Fruit fly (Drosophila melanogaster) whole organism, embryonic: ENCODE measurements around the gene neur.

Experiments used
- Adf1 ChIP-seq: fragments of 200-800 bp; sonication (Bioruptor generic); IDR thresholded peaks from 2 replicates; pipeline ENCODE4 v1.3.6; 2022; ENCODE audit warnings: missing biosample characterization, missing genetic modification characterization
- CG10267 ChIP-seq: fragments of 200-800 bp; sonication (Bioruptor generic); optimal IDR thresholded peaks from 2 replicates; lab custom pipeline; 2018; ENCODE audit warnings: missing biosample characterization, mild to moderate bottlenecking, missing genetic modification characterization, moderate library complexity
- CG10366 ChIP-seq: fragments of 200-800 bp; sonication (Bioruptor generic); IDR thresholded peaks from 2 replicates; pipeline ENCODE4 v1.3.6; 2022; ENCODE audit warnings: missing biosample characterization, missing genetic modification characterization
- CG10431 ChIP-seq: fragments of 200-800 bp; sonication (Bioruptor generic); optimal IDR thresholded peaks from 3 replicates; lab custom pipeline; 2018; ENCODE audit warnings: missing biosample characterization, mild to moderate bottlenecking, missing genetic modification characterization
- CG10543 ChIP-seq: fragments of 200-800 bp; sonication (Bioruptor generic); optimal IDR thresholded peaks from 3 replicates; lab custom pipeline; 2017; ENCODE audit warnings: missing biosample characterization, mild to moderate bottlenecking, missing genetic modification characterization, moderate library complexity
- CG11247 ChIP-seq: fragments of 200-800 bp; sonication (Bioruptor generic); IDR thresholded peaks from 2 replicates; pipeline ENCODE4 v1.3.6; 2022; ENCODE audit warnings: missing biosample characterization, missing genetic modification characterization
- CG11456 ChIP-seq: fragments of 200-800 bp; sonication (Bioruptor generic); IDR thresholded peaks from 3 replicates; pipeline ENCODE4 v1.3.6; 2022; ENCODE audit warnings: missing biosample characterization, missing genetic modification characterization
- CG12744 ChIP-seq: fragments of 200-800 bp; sonication (Bioruptor generic); optimal IDR thresholded peaks from 2 replicates; lab custom pipeline; 2016; ENCODE audit warnings: missing biosample characterization, missing genetic modification characterization
- CG13287 ChIP-seq: fragments of 200-800 bp; sonication (Bioruptor generic); IDR thresholded peaks from 2 replicates; pipeline ENCODE4 v1.3.6; 2022; ENCODE audit warnings: missing biosample characterization, missing genetic modification characterization; ENCODE audit not compliant: partially characterized antibody
- CG13424 ChIP-seq: fragments of 200-800 bp; sonication (Bioruptor generic); optimal IDR thresholded peaks from 2 replicates; lab custom pipeline; 2019; ENCODE audit warnings: missing biosample characterization, mild to moderate bottlenecking, missing genetic modification characterization, moderate library complexity
- CG1603 ChIP-seq: fragments of 200-800 bp; sonication (Bioruptor generic); optimal IDR thresholded peaks from 2 replicates; lab custom pipeline; 2019; ENCODE audit warnings: missing biosample characterization, mild to moderate bottlenecking, missing genetic modification characterization, moderate library complexity
- CG17361 ChIP-seq: fragments of 200-800 bp; sonication (Bioruptor generic); IDR thresholded peaks from 3 replicates; pipeline ENCODE4 v1.3.6; 2022; ENCODE audit warnings: missing biosample characterization, missing genetic modification characterization
- CG17612 ChIP-seq: fragments of 200-800 bp; sonication (Bioruptor generic); IDR thresholded peaks from 2 replicates; pipeline ENCODE4 v1.3.6; 2022; ENCODE audit warnings: missing biosample characterization, missing genetic modification characterization
- CG3065 ChIP-seq: fragments of 200-800 bp; sonication (Bioruptor generic); optimal IDR thresholded peaks from 2 replicates; lab custom pipeline; 2016; ENCODE audit warnings: missing biosample characterization, missing genetic modification characterization
- CG32767 ChIP-seq: fragments of 200-800 bp; sonication (Bioruptor generic); IDR thresholded peaks from 2 replicates; pipeline ENCODE4 v1.3.6; 2022; ENCODE audit warnings: missing biosample characterization, missing genetic modification characterization
- CG3726 ChIP-seq: fragments of 200-800 bp; sonication (Bioruptor generic); IDR thresholded peaks from 3 replicates; pipeline ENCODE4, ENCODE4 v1.3.6; 2022; ENCODE audit warnings: missing biosample characterization, missing genetic modification characterization
- CG4854 ChIP-seq: fragments of 200-800 bp; sonication (Bioruptor generic); optimal IDR thresholded peaks from 2 replicates; lab custom pipeline; 2016; ENCODE audit warnings: missing biosample characterization, missing genetic modification characterization, inconsistent platforms
- CG6791 ChIP-seq: fragments of 200-800 bp; sonication (Bioruptor generic); IDR thresholded peaks from 3 replicates; pipeline ENCODE4 v1.3.6; 2022; ENCODE audit warnings: missing biosample characterization, missing genetic modification characterization; ENCODE audit not compliant: partially characterized antibody
- CG7786 ChIP-seq: fragments of 200-800 bp; sonication (Bioruptor generic); optimal IDR thresholded peaks from 2 replicates; lab custom pipeline; 2016; ENCODE audit warnings: missing biosample characterization, missing genetic modification characterization
- CG9797 ChIP-seq: fragments of 200-800 bp; sonication (Bioruptor generic); optimal IDR thresholded peaks from 3 replicates; lab custom pipeline; 2018; ENCODE audit warnings: missing biosample characterization, mild to moderate bottlenecking, missing genetic modification characterization
- CHES-1-like ChIP-seq: fragments of 200-800 bp; sonication (Bioruptor generic); optimal IDR thresholded peaks from 2 replicates; lab custom pipeline; 2016; ENCODE audit warnings: missing biosample characterization, missing genetic modification characterization
- E2f2 ChIP-seq: fragments of 200-800 bp; sonication (Bioruptor generic); IDR thresholded peaks from 2 replicates; pipeline ENCODE4 v1.3.6; 2022; ENCODE audit warnings: missing biosample characterization, missing genetic modification characterization
- GATAe ChIP-seq: fragments of 200-800 bp; sonication (Bioruptor generic); conservative IDR thresholded peaks from 2 replicates; pipeline ENCODE4 v1.3.6; 2022; ENCODE audit warnings: missing biosample characterization, missing genetic modification characterization
- Gug ChIP-seq: fragments of 200-800 bp; sonication (Bioruptor generic); IDR thresholded peaks from 4 replicates; pipeline ENCODE4 v1.3.6; 2022; ENCODE audit warnings: missing biosample characterization, missing genetic modification characterization
- HLH54F ChIP-seq: fragments of 200-800 bp; sonication (Bioruptor generic); optimal IDR thresholded peaks from 3 replicates; lab custom pipeline; 2016; ENCODE audit warnings: missing biosample characterization, missing genetic modification characterization
- HmgZ ChIP-seq: fragments of 200-800 bp; sonication (Bioruptor generic); optimal IDR thresholded peaks from 2 replicates; lab custom pipeline; 2018; ENCODE audit warnings: missing biosample characterization, mild to moderate bottlenecking, missing genetic modification characterization
- Hr51 ChIP-seq, 2 experiments: fragments of 200-800 bp; sonication (Bioruptor generic); optimal IDR thresholded peaks; 2 replicates in 1 of 2; 3 replicates in 1 of 2; lab custom pipeline; 2016 to 2018; ENCODE audit warnings: missing biosample characterization in 2 of 2, missing genetic modification characterization in 2 of 2, mild to moderate bottlenecking in 1 of 2, moderate library complexity in 1 of 2
- Hr78 ChIP-seq, 2 experiments: fragments of 200-800 bp in 1 of 2; fragments of >200 bp in 1 of 2; sonication (Bioruptor generic) in 1 of 2; optimal IDR thresholded peaks; 2 replicates each; lab custom pipeline; 2017 to 2019; ENCODE audit warnings: missing biosample characterization in 2 of 2, missing genetic modification characterization in 2 of 2, mild to moderate bottlenecking in 1 of 2, moderate library complexity in 1 of 2
- Jarid2 ChIP-seq: fragments of 200-800 bp; sonication (Bioruptor generic); optimal IDR thresholded peaks from 3 replicates; lab custom pipeline; 2017; ENCODE audit warnings: mild to moderate bottlenecking, missing biosample characterization, missing genetic modification reagents, missing genetic modification characterization
- Sry-β ChIP-seq: fragments of 200-800 bp; sonication (Bioruptor generic); optimal IDR thresholded peaks from 2 replicates; lab custom pipeline; 2018; ENCODE audit warnings: missing biosample characterization, mild to moderate bottlenecking, missing genetic modification characterization, moderate library complexity
- TFAM ChIP-seq: fragments of 200-800 bp; sonication (Bioruptor generic); optimal IDR thresholded peaks from 2 replicates; lab custom pipeline; 2017; ENCODE audit warnings: missing biosample characterization, missing genetic modification characterization, inconsistent platforms
- ash1 ChIP-seq: fragments of 200-800 bp; sonication (Bioruptor generic); optimal IDR thresholded peaks from 2 replicates; lab custom pipeline; 2018; ENCODE audit warnings: missing biosample characterization, mild to moderate bottlenecking, missing genetic modification characterization
- btn ChIP-seq: fragments of 200-800 bp; sonication (Bioruptor generic); optimal IDR thresholded peaks from 2 replicates; lab custom pipeline; 2016; ENCODE audit warnings: missing biosample characterization, missing genetic modification characterization
- cato ChIP-seq: fragments of 200-800 bp; sonication (Bioruptor generic); optimal IDR thresholded peaks from 2 replicates; lab custom pipeline; 2016; ENCODE audit warnings: missing biosample characterization, missing genetic modification characterization, borderline replicate concordance
- chinmo ChIP-seq: fragments of 200-800 bp; sonication (Bioruptor generic); IDR thresholded peaks from 4 replicates; pipeline ENCODE4 v1.3.6; 2022; ENCODE audit warnings: missing biosample characterization, missing genetic modification characterization; ENCODE audit not compliant: partially characterized antibody
- dati ChIP-seq: fragments of 200-800 bp; sonication (Bioruptor generic); IDR thresholded peaks from 2 replicates; pipeline ENCODE4 v1.3.6; 2022; ENCODE audit warnings: missing biosample characterization, missing genetic modification characterization
- disco-r ChIP-seq: fragments of 200-800 bp; sonication (Bioruptor generic); optimal IDR thresholded peaks from 2 replicates; lab custom pipeline; 2016; ENCODE audit warnings: missing biosample characterization, missing genetic modification characterization
- eve ChIP-seq, 2 experiments: fragments of >200 bp; optimal IDR thresholded peaks; 2 replicates each; lab custom pipeline; 2017; ENCODE audit warnings: missing biosample characterization in 2 of 2, missing genetic modification characterization in 2 of 2
- fu2 ChIP-seq: fragments of 200-800 bp; sonication (Bioruptor generic); optimal IDR thresholded peaks from 2 replicates; lab custom pipeline; 2016; ENCODE audit warnings: missing biosample characterization, missing genetic modification characterization
- gsb-n ChIP-seq: fragments of 200-800 bp; sonication (Bioruptor generic); optimal IDR thresholded peaks from 3 replicates; lab custom pipeline; 2018; ENCODE audit warnings: missing biosample characterization, mild to moderate bottlenecking, missing genetic modification characterization
- hth ChIP-seq: fragments of >200 bp; optimal IDR thresholded peaks from 2 replicates; lab custom pipeline; 2017; ENCODE audit warnings: inconsistent platforms
- lov ChIP-seq, 2 experiments: fragments of 200-800 bp in 1 of 2; fragments of >200 bp in 1 of 2; sonication (Bioruptor generic) in 1 of 2; IDR thresholded peaks in 1 of 2; optimal IDR thresholded peaks in 1 of 2; 2 replicates in 1 of 2; 3 replicates in 1 of 2; pipeline versions ENCODE4 v1.3.6 to Lab custom; 2017 to 2022; ENCODE audit warnings: missing biosample characterization in 1 of 2, missing genetic modification characterization in 1 of 2
- pb ChIP-seq: fragments of 200-800 bp; sonication (Bioruptor generic); optimal IDR thresholded peaks from 3 replicates; lab custom pipeline; 2016; ENCODE audit warnings: missing biosample characterization, missing genetic modification characterization
- repo ChIP-seq: fragments of 200-800 bp; sonication (Bioruptor generic); optimal IDR thresholded peaks from 2 replicates; lab custom pipeline; 2016; ENCODE audit warnings: missing biosample characterization, missing genetic modification characterization
- sima ChIP-seq: fragments of 200-800 bp; sonication (Bioruptor generic); optimal IDR thresholded peaks from 2 replicates; lab custom pipeline; 2016; ENCODE audit warnings: missing biosample characterization, missing genetic modification characterization
- sisA ChIP-seq: fragments of 200-800 bp; sonication (Bioruptor generic); IDR thresholded peaks from 2 replicates; pipeline ENCODE4 v1.3.6; 2022; ENCODE audit warnings: missing biosample characterization, missing genetic modification characterization
- tap ChIP-seq: fragments of 200-800 bp; optimal IDR thresholded peaks from 3 replicates; lab custom pipeline; 2019; ENCODE audit warnings: missing biosample characterization, mild to moderate bottlenecking, missing genetic modification characterization, moderate library complexity
- vvl ChIP-seq: fragments of 200-800 bp; sonication (Bioruptor generic); IDR thresholded peaks from 2 replicates; pipeline ENCODE4 v1.3.6; 2022; ENCODE audit warnings: missing biosample characterization, missing genetic modification characterization
- zfh2 ChIP-seq: fragments of 200-800 bp; sonication (Bioruptor generic); optimal IDR thresholded peaks from 2 replicates; lab custom pipeline; 2016; ENCODE audit warnings: missing biosample characterization, missing genetic modification characterization

The neur gene

dm6 chr3R:9031797-9032418 is 7.4 kb downstream of the neur start (continued):
- peak; percentile 53 for TF ChIP-seq ash1 (GFP tag; lab: Kevin White, UChicago)
- TF ChIP-seq cato (GFP tag; lab: Kevin White, UChicago): peak; percentile 58
- peak in 1 of 2 experiments; percentile 46 for TF ChIP-seq Hr78 (GFP tag; optimal IDR thresholded peaks at IDR 0.05; lab: Kevin White, UChicago)
- TF ChIP-seq CG6791: no peak
- TF ChIP-seq CG4854: peak; percentile 80
- peak; percentile 91 for TF ChIP-seq CG11456 (GFP tag; lab: Robert Waterston, UW)
- TF ChIP-seq dati (GFP tag; lab: Robert Waterston, UW): peak; percentile 83
- TF ChIP-seq CG10543: no peak
- TF ChIP-seq CHES-1-like: peak; percentile 80
- TF ChIP-seq CG13424: peak; percentile 86
- TF ChIP-seq gsb-n (tag; lab: Kevin White, UChicago): peak; percentile 77
- TF ChIP-seq CG3726 (GFP tag; lab: Robert Waterston, UW): peak; percentile 85; the same call in 2 of the 3 replicates
- no peak for TF ChIP-seq CG17612 (GFP tag; lab: Robert Waterston, UW)
- peak; percentile 78 for TF ChIP-seq CG11247 (GFP tag; lab: Robert Waterston, UW)
- no peak for TF ChIP-seq chinmo (GFP tag; lab: Robert Waterston, UW)
- peak; percentile 44 for TF ChIP-seq CG12744 (GFP tag; lab: Kevin White, UChicago)
- TF ChIP-seq btn (GFP tag; lab: Kevin White, UChicago): peak; percentile 74
- peak; percentile 91 for TF ChIP-seq sisA
- peak; percentile 92 for TF ChIP-seq CG10366 (GFP tag; lab: Robert Waterston, UW)
- peak; percentile 50 for TF ChIP-seq Adf1 (GFP tag; lab: Robert Waterston, UW)
- peak; percentile 79 for TF ChIP-seq CG10267
- peak; percentile 92 for TF ChIP-seq vvl (GFP tag; lab: Robert Waterston, UW)
- peak; percentile 68 for TF ChIP-seq repo (GFP tag; lab: Kevin White, UChicago)
- peak; percentile 30; the same call in 1 of the 2 replicates for TF ChIP-seq GATAe
- TF ChIP-seq fu2: peak; percentile 70
- TF ChIP-seq HLH54F (GFP tag; lab: Kevin White, UChicago): peak; percentile 84
- peak; percentile 90 for TF ChIP-seq CG32767 (GFP tag; lab: Robert Waterston, UW)
- TF ChIP-seq zfh2 (GFP tag; lab: Kevin White, UChicago): peak; percentile 83
- no peak for TF ChIP-seq CG13287 (GFP tag; lab: Robert Waterston, UW)
- TF ChIP-seq TFAM (GFP tag; lab: Kevin White, UChicago): peak; percentile 14
- no peak for TF ChIP-seq hth (lab: Kevin White, UChicago)
- TF ChIP-seq CG9797 (GFP tag; lab: Kevin White, UChicago): no peak
- peak; percentile 71 for TF ChIP-seq E2f2 (GFP tag; lab: Robert Waterston, UW)
- TF ChIP-seq Gug (GFP tag; lab: Robert Waterston, UW): peak; percentile 86
- TF ChIP-seq CG10431 (GFP tag; lab: Kevin White, UChicago): no peak
- TF ChIP-seq CG7786 (GFP tag; lab: Kevin White, UChicago): peak; percentile 73
- no peak for TF ChIP-seq lov (optimal IDR thresholded peaks at IDR 0.05; lab: Kevin White, UChicago)
- peak; percentile 85 for TF ChIP-seq lov (GFP tag; IDR thresholded peaks at IDR 0.05; lab: Robert Waterston, UW)
- TF ChIP-seq HmgZ (tag; lab: Kevin White, UChicago): peak; percentile 85
- TF ChIP-seq CG1603 (tag; lab: Kevin White, UChicago): peak; percentile 83
- TF ChIP-seq disco-r (GFP tag; lab: Kevin White, UChicago): peak; percentile 77
- peak; percentile 52 for TF ChIP-seq Jarid2 (GFP tag; lab: Kevin White, UChicago)
- peak in 1 of 2 experiments; percentile 88 for TF ChIP-seq eve (GFP tag; optimal IDR thresholded peaks at IDR 0.05; lab: Kevin White, UChicago)
- TF ChIP-seq Hr51 (GFP tag; optimal IDR thresholded peaks at IDR 0.05; lab: Kevin White, UChicago): peak; percentile 72 to 91
- TF ChIP-seq CG3065: peak; percentile 58
- peak; percentile 88 for TF ChIP-seq CG17361 (GFP tag; lab: Robert Waterston, UW)
- peak; percentile 32 for TF ChIP-seq Sry-β
- peak; percentile 88 for TF ChIP-seq tap (tag; lab: Kevin White, UChicago)
- TF ChIP-seq pb (GFP tag; lab: Kevin White, UChicago): peak; percentile 76
- TF ChIP-seq sima (GFP tag; lab: Kevin White, UChicago): peak; percentile 8
